Worm (Caenorhabditis elegans) whole organism, L1 larva: ENCODE data around the gene F10D7.5.

Source experiments
- nhr-77 ChIP-seq: fragments of 150-350 bp; optimal IDR thresholded peaks from 2 replicates; lab custom pipeline; 2014; ENCODE audit warnings: missing biosample characterization, missing genetic modification characterization
- pqm-1 ChIP-seq: sonication (generic microtip); optimal IDR thresholded peaks from 3 replicates; lab custom pipeline; 2017; ENCODE audit warnings: missing biosample characterization, missing genetic modification characterization

DNA sequence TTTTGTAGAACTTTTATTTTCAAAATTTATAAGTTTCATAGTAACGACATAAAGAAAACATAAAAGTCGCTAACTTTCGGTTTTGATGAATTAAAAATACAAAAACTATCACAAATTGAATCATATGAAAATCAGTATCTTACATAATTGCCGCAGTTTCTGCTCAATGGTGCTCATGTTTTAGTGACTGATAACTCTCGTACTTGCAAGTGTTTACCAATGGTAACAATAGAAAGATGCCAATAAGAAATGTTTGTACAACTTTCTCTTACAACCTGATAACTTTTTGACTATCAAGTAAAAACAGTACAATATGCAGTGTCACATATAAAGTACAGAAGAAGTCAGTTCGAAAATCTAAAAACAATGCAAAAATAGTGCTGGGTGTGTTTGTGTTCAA lies 5.3 kb downstream of the F10D7.5 start:
- no peak for TF ChIP-seq nhr-77 (tag; lab: Kevin White, UChicago)
- no peak for TF ChIP-seq pqm-1
